Fruit fly (Drosophila melanogaster): ENCODE results near the gene CG7084.

The CG7084 gene

DNA sequence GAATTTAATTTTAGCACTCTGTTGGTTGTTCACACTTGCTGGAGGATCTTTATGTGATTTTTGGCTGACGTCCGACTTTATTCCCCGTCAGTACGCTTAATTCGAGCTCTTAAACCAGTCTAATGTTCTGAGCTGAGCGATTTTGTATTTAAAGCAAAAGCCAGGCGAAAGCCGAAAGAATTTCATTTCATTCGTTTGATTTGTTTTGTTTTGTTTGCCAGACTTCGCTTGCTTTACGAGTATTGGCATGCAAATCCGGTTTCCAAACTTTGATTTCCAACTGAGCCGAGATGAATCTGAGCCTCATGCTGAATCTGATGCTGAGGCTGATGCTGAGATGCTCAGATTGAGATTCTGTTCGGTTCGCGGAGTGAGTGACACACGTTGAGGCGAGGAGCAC lies 35.4 kb downstream of the CG7084 start, which contains the start of gene CG5391:
TSS of gene CG5391 (minus strand) at position 101 of the 400 bp plus-strand sequence.
- TF ChIP-seq CG8478 (optimal IDR thresholded peaks at IDR 0.05), result no peak

DNA sequence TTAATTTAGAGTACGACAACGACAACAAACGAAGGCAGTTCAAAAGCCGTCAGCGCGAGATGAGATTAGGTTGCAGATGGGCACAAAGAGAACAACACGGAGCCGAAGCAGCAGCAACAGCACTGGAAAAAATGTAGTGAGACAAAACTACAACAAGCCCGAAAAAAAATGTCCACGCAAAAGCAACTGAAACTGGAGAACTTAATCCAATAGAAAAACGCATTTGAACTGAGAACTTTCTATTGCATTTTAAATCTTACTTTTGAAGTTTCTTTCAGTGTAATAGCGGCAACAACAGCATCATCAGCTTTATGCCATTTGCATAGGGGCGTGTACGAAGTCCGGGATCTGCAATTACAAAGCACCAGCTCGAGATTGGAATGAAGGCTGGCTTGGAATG lies 40.9 kb downstream of the CG7084 start:
- TF ChIP-seq CG8478 (optimal IDR thresholded peaks at IDR 0.05), result no peak
- no peak for TF ChIP-seq CTCF (optimal IDR thresholded peaks at IDR 0.05)

DNA sequence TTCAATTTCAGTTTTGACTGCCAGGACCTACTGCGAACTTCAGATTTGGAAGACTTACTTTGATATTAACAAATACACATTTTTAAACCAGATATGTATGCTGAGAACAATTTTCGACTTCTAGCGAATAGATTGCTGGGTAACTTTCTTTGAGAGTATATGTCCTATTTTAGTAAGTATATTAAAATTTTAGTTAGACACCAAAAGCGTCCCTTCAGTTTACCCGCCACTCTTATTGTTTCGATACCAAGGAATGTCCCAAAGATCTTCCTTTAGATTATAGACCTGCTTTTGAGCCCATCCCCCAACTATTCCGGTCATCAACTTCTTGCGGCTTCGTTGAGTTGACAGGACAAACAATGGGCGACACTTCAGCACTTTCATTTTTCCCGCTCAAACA lies 41.6 kb downstream of the CG7084 start, which contains the start of gene CG5388:
TSS of gene CG5388 (minus strand) at position 101 of the 400 bp plus-strand sequence.
- no peak for TF ChIP-seq CTCF (optimal IDR thresholded peaks at IDR 0.05)
- no peak for TF ChIP-seq CG8478 (optimal IDR thresholded peaks at IDR 0.05)

DNA sequence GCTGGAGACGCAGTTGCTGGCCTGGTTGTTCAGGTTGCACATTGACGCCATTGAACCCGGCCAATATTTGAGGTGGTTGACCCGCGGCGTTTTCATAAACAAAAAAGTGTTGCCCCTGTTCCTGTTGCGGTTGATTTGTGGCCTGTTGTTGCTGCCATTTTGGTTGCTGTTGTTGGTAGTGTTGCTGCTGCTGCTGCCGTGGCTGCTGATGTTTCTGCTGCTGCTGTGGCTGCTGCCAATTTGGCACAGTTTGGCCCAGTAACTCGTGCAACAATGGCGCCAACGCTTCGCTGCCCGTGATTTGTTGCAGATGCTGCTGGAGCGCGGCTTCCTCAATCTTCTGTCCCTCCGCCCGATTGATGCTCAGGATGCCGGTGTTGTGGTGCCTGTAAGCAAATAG lies 43.0 kb downstream of the CG7084 start:
- TF ChIP-seq CG8478 (optimal IDR thresholded peaks at IDR 0.05), result no peak

DNA sequence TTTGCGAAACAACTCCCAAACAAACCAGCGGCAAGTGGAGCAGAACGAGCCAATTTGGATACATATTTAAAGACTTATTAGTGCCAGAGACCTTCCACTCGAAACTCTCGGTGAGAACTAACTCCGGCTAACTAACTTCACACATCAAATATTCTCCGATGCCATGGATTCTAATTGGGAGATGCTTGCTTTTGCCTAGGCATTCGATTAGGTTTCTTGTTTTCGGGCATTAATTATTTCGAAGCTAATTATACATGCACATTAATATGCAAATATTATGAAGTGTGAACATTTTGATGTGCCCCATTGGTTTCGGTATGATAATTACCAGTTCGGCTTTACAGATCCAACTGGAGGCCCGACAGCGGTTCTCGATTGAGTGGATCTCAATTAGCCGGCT lies 43.5 kb downstream of the CG7084 start, which contains the start of gene CG5386:
TSS of gene CG5386 (minus strand) at position 101 of the 400 bp plus-strand sequence.
- TF ChIP-seq CG8478 (optimal IDR thresholded peaks at IDR 0.05) (no peak), CTCF (optimal IDR thresholded peaks at IDR 0.05) (no peak)

DNA sequence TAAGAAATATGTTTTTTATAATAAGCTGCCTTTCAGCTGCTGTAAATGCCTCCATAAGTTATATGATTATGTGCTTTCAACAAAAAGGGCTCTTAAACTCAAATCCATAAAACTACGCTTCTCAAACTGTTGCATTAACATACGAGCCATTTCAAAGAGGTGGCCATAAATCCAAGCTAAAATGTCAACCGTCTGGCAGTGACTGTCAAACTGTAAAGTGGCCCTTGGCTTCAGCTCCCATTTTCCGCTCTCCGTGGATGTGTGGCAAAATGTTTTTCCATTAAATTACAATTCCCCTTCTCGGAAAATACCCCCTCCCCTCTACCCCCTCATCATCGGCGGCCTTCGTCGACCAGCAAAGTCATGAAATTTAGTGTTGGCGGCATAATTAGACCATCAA lies 44.1 kb downstream of the CG7084 start:
- TF ChIP-seq CG8478 (optimal IDR thresholded peaks at IDR 0.05), result no peak
- no peak for TF ChIP-seq CTCF (optimal IDR thresholded peaks at IDR 0.05)

DNA sequence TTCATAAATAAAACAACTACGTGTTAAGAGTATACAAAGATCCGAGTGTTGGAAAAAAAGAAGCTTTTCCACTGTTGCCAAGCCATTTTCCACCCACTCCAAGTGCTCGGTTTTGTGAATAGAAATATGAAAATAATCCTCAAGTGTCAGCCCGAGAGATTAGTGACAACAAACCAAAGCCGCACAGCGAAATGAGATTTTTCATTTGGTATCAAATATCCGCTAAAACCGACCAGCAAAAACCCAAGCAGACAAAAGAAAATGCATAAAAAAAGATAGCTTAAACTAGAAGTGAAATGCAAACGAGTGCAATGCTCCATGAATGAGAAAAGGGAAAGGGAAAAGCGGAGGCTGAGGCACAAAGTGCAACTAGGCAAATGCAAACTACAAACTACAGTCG lies 52.8 kb downstream of the CG7084 start, which contains the start of gene rdhB:
TSS of gene rdhB (plus strand) at position 301 of the 400 bp plus-strand sequence.
- TF ChIP-seq CTCF (optimal IDR thresholded peaks at IDR 0.05) (no peak), CG8478 (optimal IDR thresholded peaks at IDR 0.05) (no peak)
